Worm (Caenorhabditis elegans): ENCODE results near the gene F17H10.2.

The F17H10.2 gene

DNA sequence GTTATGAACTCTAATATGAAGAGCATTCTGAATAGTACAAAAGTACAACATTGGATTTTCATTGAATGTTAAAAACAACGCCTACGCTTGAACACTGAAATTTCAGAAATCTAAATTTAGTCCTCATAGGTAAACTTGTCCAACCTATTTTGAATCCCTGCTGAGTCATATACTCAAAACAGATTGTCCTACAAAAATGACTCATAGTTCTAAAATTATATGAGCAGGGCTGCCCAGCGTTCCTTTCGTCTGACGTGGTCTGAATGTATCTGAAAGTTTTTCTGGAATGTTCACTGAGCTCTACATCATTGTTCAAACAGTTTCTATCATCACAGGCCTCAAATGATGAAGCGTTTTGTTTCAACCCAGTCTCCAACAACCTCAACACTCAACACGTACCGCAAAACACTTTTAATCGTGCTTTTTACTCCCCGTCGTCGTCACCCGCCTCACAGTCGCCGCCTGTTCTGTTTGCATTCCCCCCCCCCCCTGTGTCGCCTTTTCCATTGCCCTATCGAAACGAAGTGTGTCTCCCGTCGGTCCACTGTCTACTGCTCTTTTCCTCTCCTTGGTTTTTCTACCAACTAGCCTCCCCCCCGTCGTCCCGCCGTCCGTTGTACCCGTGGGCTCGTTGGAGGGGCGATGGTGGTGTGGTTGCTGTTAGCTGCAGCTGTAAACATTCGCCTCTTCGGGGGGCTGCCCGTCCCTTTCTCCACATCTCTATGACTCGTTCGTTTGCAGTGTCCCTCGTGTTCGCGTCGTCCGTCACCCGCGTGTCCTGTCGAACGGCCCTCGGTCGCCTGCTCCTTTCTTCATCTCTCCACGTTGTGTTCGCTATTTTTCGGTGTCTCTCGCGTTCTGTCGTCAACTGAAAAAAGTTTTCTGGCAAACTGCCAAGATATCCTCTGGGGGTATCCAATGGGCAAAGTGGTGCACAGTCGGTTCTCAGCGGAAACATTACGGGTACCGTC lies 30.5 kb downstream of the F17H10.2 start (continued):
- TF ChIP-seq mep-1 (tag; optimal IDR thresholded peaks at IDR 0.05), result no peak
- TF ChIP-seq nhr-19 (GFP tag; conservative IDR thresholded peaks at IDR 0.05), result no peak; the same call in none of the 2 replicates
- no peak for TF ChIP-seq mab-9 (GFP tag; IDR thresholded peaks at IDR 0.05)
- TF ChIP-seq nhr-77 (tag; optimal IDR thresholded peaks at IDR 0.05), result no peak
- TF ChIP-seq nhr-28 (tag; optimal IDR thresholded peaks at IDR 0.05), result no peak
- peak; percentile 26 for TF ChIP-seq nhr-90 (tag; optimal IDR thresholded peaks at IDR 0.05; ENCODE audit: poor library complexity)
- no peak for TF ChIP-seq pag-3 (tag; optimal IDR thresholded peaks at IDR 0.05; ENCODE audit: borderline replicate concordance, insufficient read depth)
- TF ChIP-seq snu-23 (GFP tag; optimal IDR thresholded peaks at IDR 0.05), result no peak
- no peak for TF ChIP-seq nhr-84 (tag; optimal IDR thresholded peaks at IDR 0.05)
- peak; percentile 66 for TF ChIP-seq ama-1 (optimal IDR thresholded peaks at IDR 0.05)
- peak in 1 of 2 experiments; percentile 4 for TF ChIP-seq lsy-2 (tag; optimal IDR thresholded peaks at IDR 0.05)
- no peak for TF ChIP-seq nhr-76 (tag; optimal IDR thresholded peaks at IDR 0.05)
- TF ChIP-seq C16A3.4 (tag; optimal IDR thresholded peaks at IDR 0.05), result no peak
- TF ChIP-seq dpl-1 (GFP tag; optimal IDR thresholded peaks at IDR 0.05), result no peak
- no peak for TF ChIP-seq F16B12.6 (tag; optimal IDR thresholded peaks at IDR 0.05)
- no peak for TF ChIP-seq elt-3 (tag; optimal IDR thresholded peaks at IDR 0.05)
- no peak for TF ChIP-seq sptf-1 (tag; optimal IDR thresholded peaks at IDR 0.05)
- TF ChIP-seq elt-2 (tag; optimal IDR thresholded peaks at IDR 0.05), result peak; percentile 58
- TF ChIP-seq sup-37 (GFP tag; optimal IDR thresholded peaks at IDR 0.05), result peak; percentile 53
- TF ChIP-seq egl-13 (tag; optimal IDR thresholded peaks at IDR 0.05), result no peak
- no peak for TF ChIP-seq nhr-237 (tag; optimal IDR thresholded peaks at IDR 0.05)
- peak in 1 of 2 experiments; percentile 27 for TF ChIP-seq mdl-1 (tag; optimal IDR thresholded peaks at IDR 0.05)
- no peak for TF ChIP-seq unc-130 (tag; optimal IDR thresholded peaks at IDR 0.05)
- TF ChIP-seq hlh-17 (GFP tag; optimal IDR thresholded peaks at IDR 0.05; ENCODE audit: borderline replicate concordance), result peak; percentile 45
- peak; percentile 83 for TF ChIP-seq nhr-85 (tag)
- no peak for TF ChIP-seq ceh-63 (GFP tag; optimal IDR thresholded peaks at IDR 0.05)
- peak; percentile 34 for TF ChIP-seq tbx-2 (tag; optimal IDR thresholded peaks at IDR 0.05)
- TF ChIP-seq hlh-4 (tag; optimal IDR thresholded peaks at IDR 0.05), result no peak
- TF ChIP-seq unc-62 (GFP tag; optimal IDR thresholded peaks at IDR 0.05), result no peak
- no peak for TF ChIP-seq nhr-12 (tag; optimal IDR thresholded peaks at IDR 0.05)
- no peak for TF ChIP-seq zag-1 (tag; optimal IDR thresholded peaks at IDR 0.05)
- TF ChIP-seq alr-1 (tag; optimal IDR thresholded peaks at IDR 0.05; ENCODE audit: borderline replicate concordance), result no peak
- TF ChIP-seq vab-15 (tag; optimal IDR thresholded peaks at IDR 0.05), result no peak
- TF ChIP-seq ets-5 (GFP tag; IDR thresholded peaks at IDR 0.05), result no peak
- TF ChIP-seq isw-1 (GFP tag; IDR thresholded peaks at IDR 0.05), result no peak; the same call in 1 of the 2 replicates
- no peak for TF ChIP-seq pax-3 (tag; optimal IDR thresholded peaks at IDR 0.05)

DNA sequence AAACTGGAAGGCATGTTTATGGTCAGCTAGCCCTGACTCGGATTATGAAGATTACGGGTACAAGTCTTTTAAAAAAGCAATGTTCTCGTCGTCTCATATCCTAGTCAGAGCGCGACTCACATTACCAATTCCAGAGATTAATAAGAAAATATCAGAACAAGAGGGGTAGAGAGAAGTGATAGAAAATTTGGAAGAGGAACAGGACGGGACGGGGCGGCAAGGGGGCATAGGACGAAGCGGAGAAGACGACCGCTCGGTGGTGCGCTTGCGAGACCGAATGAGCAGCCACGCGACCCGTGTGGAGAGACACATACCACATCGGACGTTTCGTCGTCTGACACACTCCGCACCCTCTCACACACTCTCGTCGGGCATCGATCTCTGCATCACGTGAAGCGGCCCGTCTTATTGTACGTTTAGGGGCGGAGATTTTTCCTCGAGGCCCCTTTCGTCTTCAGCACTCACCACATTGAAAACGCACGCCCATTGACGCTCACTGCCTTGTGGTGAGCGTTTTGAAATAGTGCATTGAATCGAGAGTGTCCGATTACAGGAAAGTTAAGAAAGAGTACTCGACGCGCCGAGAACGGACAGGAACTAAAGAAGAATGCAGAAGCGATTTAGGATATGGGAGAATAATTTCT lies 31.5 kb downstream of the F17H10.2 start:
- peak; percentile 95 for TF ChIP-seq ztf-4 (tag; optimal IDR thresholded peaks at IDR 0.05)
- TF ChIP-seq C34B4.2 (tag; optimal IDR thresholded peaks at IDR 0.05), result no peak
- no peak for TF ChIP-seq nhr-28 (tag; optimal IDR thresholded peaks at IDR 0.05)
- TF ChIP-seq fkh-4 (tag; optimal IDR thresholded peaks at IDR 0.05; ENCODE audit: borderline replicate concordance), result peak; percentile 76
- TF ChIP-seq lin-13 (GFP tag; optimal IDR thresholded peaks at IDR 0.05), result peak; percentile 94
- peak; percentile 87 for TF ChIP-seq fos-1 (tag; optimal IDR thresholded peaks at IDR 0.05)
- peak; percentile 93 for TF ChIP-seq irx-1 (tag; optimal IDR thresholded peaks at IDR 0.05)
- TF ChIP-seq nhr-12 (tag; optimal IDR thresholded peaks at IDR 0.05), result no peak
- no peak for TF ChIP-seq unc-30 (tag; optimal IDR thresholded peaks at IDR 0.05)
- peak; percentile 86 for TF ChIP-seq skn-1 (tag; optimal IDR thresholded peaks at IDR 0.05)
- TF ChIP-seq lin-14 (GFP tag; optimal IDR thresholded peaks at IDR 0.05), result peak; percentile 99
- TF ChIP-seq pag-3 (tag; optimal IDR thresholded peaks at IDR 0.05; ENCODE audit: borderline replicate concordance, insufficient read depth), result no peak
- TF ChIP-seq mef-2 (tag; optimal IDR thresholded peaks at IDR 0.05), result peak; percentile 71
- peak; percentile 83 for TF ChIP-seq mab-9 (GFP tag; IDR thresholded peaks at IDR 0.05)
- peak; percentile 23 for TF ChIP-seq F16B12.6 (tag; optimal IDR thresholded peaks at IDR 0.05)
- TF ChIP-seq efl-3 (GFP tag; optimal IDR thresholded peaks at IDR 0.05), result peak; percentile 51
- TF ChIP-seq C16A3.4 (tag; optimal IDR thresholded peaks at IDR 0.05), result peak; percentile 86
- peak; percentile 86 for TF ChIP-seq sup-37 (GFP tag; optimal IDR thresholded peaks at IDR 0.05)
- TF ChIP-seq dsc-1 (tag; optimal IDR thresholded peaks at IDR 0.05), result peak; percentile 98
- TF ChIP-seq hlh-17 (GFP tag; optimal IDR thresholded peaks at IDR 0.05; ENCODE audit: borderline replicate concordance), result no peak
- TF ChIP-seq pax-3 (tag; optimal IDR thresholded peaks at IDR 0.05), result peak; percentile 88
- peak; percentile 90 for TF ChIP-seq nhr-90 (tag; optimal IDR thresholded peaks at IDR 0.05; ENCODE audit: poor library complexity)
